Worm (Caenorhabditis elegans): ENCODE results near the gene nhr-269.

Gene nhr-269

DNA sequence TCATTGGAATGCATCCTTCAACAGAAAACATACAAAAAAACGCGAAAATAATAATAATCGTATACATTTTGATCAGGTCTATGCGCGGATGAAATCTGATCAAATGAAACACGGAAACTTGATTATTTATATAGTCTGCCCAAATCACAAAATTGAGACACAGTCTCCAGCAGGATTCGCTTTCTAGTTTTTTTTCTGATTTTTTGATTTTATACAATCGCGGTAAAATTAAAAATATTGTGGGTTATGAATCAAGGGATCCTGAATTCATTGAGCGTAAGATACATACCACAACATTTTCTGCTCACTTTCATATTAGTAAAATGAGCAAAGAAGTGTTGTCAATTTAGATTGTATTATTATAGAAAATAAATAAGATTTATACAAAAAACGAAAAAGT is 20.6 kb downstream of the nhr-269 start, which contains the start of gene clec-230:
Gene clec-230, minus strand, starts transcription at position 101 of the 400 bp plus-strand sequence.
- TF ChIP-seq ceh-43 (GFP tag; optimal IDR thresholded peaks at IDR 0.05) = no peak
- no peak for TF ChIP-seq drap-1 (GFP tag; optimal IDR thresholded peaks at IDR 0.05)
- TF ChIP-seq lsy-2 (tag; optimal IDR thresholded peaks at IDR 0.05) = no peak
- TF ChIP-seq mls-2 (tag; optimal IDR thresholded peaks at IDR 0.05) = no peak
- TF ChIP-seq tbx-8 (GFP tag; optimal IDR thresholded peaks at IDR 0.05) = no peak
- TF ChIP-seq unc-120 (tag; optimal IDR thresholded peaks at IDR 0.05; ENCODE audit: poor library complexity, severe bottlenecking) = no peak
- TF ChIP-seq unc-62 (GFP tag; optimal IDR thresholded peaks at IDR 0.05) = no peak
- TF ChIP-seq mep-1 (tag; optimal IDR thresholded peaks at IDR 0.05) = no peak
- no peak for TF ChIP-seq nhr-76 (tag; optimal IDR thresholded peaks at IDR 0.05)

DNA sequence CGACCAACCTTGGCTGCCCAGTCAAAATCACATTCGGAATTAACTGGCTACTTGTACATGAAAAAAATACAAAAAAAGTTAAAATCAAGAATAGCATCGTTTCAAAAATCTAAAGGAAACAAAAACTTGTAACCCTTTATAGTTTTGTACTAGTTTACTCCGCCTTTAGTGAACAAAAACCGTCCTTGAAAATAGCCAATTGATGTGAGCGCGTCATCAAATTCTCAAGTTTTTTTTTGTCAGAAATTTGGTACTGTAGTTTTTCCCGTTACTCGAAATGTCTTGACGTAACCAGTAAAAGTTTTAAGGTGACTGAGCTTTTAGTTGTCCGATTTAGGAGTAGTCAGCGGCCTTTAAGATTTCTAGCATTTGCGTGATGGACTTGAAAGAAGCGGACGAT is 22.3 kb downstream of the nhr-269 start, which contains the start of gene C29F3.3:
Gene C29F3.3, minus strand, starts transcription at position 101 of the 400 bp plus-strand sequence.
- TF ChIP-seq pha-4 (tag; optimal IDR thresholded peaks at IDR 0.05) = no peak
- no peak for TF ChIP-seq ceh-39 (tag; optimal IDR thresholded peaks at IDR 0.05)
- no peak for TF ChIP-seq tbx-8 (GFP tag; optimal IDR thresholded peaks at IDR 0.05)
- TF ChIP-seq ceh-83 (GFP tag; optimal IDR thresholded peaks at IDR 0.05) = no peak
- TF ChIP-seq ceh-43 (GFP tag; optimal IDR thresholded peaks at IDR 0.05) = no peak
- no peak for TF ChIP-seq ces-1 (GFP tag; optimal IDR thresholded peaks at IDR 0.05)
- TF ChIP-seq elt-3 (tag; optimal IDR thresholded peaks at IDR 0.05) = no peak
- TF ChIP-seq drap-1 (GFP tag; optimal IDR thresholded peaks at IDR 0.05) = no peak
- no peak for TF ChIP-seq lsy-2 (tag; optimal IDR thresholded peaks at IDR 0.05)
- TF ChIP-seq mab-5 (tag; optimal IDR thresholded peaks at IDR 0.05) = no peak

DNA sequence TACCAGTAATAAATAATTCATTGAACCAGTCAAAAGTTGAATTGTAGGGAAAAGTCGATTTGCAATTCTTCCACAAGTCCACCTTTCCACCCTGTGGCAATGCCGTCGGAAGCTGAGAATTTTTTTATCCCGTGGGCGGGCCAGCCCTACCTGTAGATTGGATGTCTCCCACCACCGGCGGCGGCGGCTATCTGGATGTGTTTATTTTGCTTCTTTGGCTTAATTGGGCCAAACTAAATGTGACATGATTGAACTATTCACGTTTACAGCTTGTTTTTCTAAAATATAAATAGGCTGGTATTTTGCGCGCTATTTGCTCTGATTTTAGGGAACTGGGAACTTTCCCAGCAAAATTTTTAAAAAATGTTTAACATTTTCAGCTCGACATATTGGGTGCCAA is 25.1 kb downstream of the nhr-269 start, which contains the start of gene wrt-8:
Gene wrt-8, minus strand, starts transcription at position 101 of the 400 bp plus-strand sequence.
- TF ChIP-seq mab-5 (tag; optimal IDR thresholded peaks at IDR 0.05) (no peak), elt-1 (tag; optimal IDR thresholded peaks at IDR 0.05; ENCODE audit: borderline replicate concordance, insufficient read depth) (no peak), ceh-83 (GFP tag; optimal IDR thresholded peaks at IDR 0.05) (no peak), lsy-2 (tag; optimal IDR thresholded peaks at IDR 0.05) (no peak)

DNA sequence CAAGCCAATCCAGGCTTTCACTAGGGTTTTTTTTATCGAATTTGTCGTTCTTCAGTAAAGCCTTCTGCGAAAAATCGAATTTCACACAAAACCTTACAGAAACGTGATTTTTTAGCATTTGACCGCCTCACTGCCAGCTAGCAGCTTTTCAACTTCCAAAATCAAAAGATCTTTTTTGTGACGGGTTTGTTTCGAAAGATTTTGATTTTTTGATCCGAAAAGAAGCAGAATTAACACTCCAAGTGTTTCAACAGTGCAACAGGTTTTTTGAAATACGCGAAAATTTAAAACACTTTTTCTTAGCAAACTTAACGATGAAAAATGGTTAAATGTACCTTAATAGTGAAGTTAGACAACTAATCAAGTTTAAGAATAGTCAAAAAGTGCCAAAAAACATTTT is 28.2 kb downstream of the nhr-269 start, which contains the start of gene clec-229:
Gene clec-229, minus strand, starts transcription at position 101 of the 400 bp plus-strand sequence.
- TF ChIP-seq pha-4 (tag; optimal IDR thresholded peaks at IDR 0.05) = no peak
- TF ChIP-seq ham-2 (GFP tag; optimal IDR thresholded peaks at IDR 0.05) = no peak
- TF ChIP-seq elt-1 (tag; optimal IDR thresholded peaks at IDR 0.05; ENCODE audit: borderline replicate concordance, insufficient read depth) = no peak
- no peak for TF ChIP-seq nhr-12 (tag; optimal IDR thresholded peaks at IDR 0.05)
- TF ChIP-seq elt-3 (tag; optimal IDR thresholded peaks at IDR 0.05) = no peak
- TF ChIP-seq lin-32 (GFP tag; optimal IDR thresholded peaks at IDR 0.05) = no peak
- TF ChIP-seq drap-1 (GFP tag; optimal IDR thresholded peaks at IDR 0.05) = no peak
- TF ChIP-seq cnd-1 (tag; optimal IDR thresholded peaks at IDR 0.05) = no peak
- TF ChIP-seq lsy-2 (tag; optimal IDR thresholded peaks at IDR 0.05) = no peak
- TF ChIP-seq unc-120 (tag; optimal IDR thresholded peaks at IDR 0.05; ENCODE audit: poor library complexity, severe bottlenecking) = no peak
- TF ChIP-seq nhr-76 (tag; optimal IDR thresholded peaks at IDR 0.05) = no peak
- TF ChIP-seq mls-2 (tag; optimal IDR thresholded peaks at IDR 0.05) = no peak
- no peak for TF ChIP-seq unc-62 (GFP tag; optimal IDR thresholded peaks at IDR 0.05)

ce11 chrV:15339363-15339762 is 30.2 kb downstream of the nhr-269 start, which contains the start of gene clec-228:
TSS of gene clec-228 (minus strand) at chrV:15339463.
- no peak for TF ChIP-seq ham-2 (GFP tag; optimal IDR thresholded peaks at IDR 0.05)
- no peak for TF ChIP-seq nhr-2 (tag; optimal IDR thresholded peaks at IDR 0.05)
- no peak for TF ChIP-seq lin-13 (tag; optimal IDR thresholded peaks at IDR 0.05)
- TF ChIP-seq drap-1 (GFP tag; optimal IDR thresholded peaks at IDR 0.05) = no peak
- no peak for TF ChIP-seq mls-2 (tag; optimal IDR thresholded peaks at IDR 0.05)
- TF ChIP-seq nhr-237 (tag; optimal IDR thresholded peaks at IDR 0.05) = no peak
- TF ChIP-seq blmp-1 (tag; optimal IDR thresholded peaks at IDR 0.05) = no peak
- no peak for TF ChIP-seq sptf-1 (tag; optimal IDR thresholded peaks at IDR 0.05)
- no peak for TF ChIP-seq cnd-1 (tag; optimal IDR thresholded peaks at IDR 0.05)
- TF ChIP-seq bed-3 (GFP tag; optimal IDR thresholded peaks at IDR 0.05) = no peak
- no peak for TF ChIP-seq sem-2 (GFP tag; optimal IDR thresholded peaks at IDR 0.05)
- no peak for TF ChIP-seq ceh-83 (GFP tag; optimal IDR thresholded peaks at IDR 0.05)
- TF ChIP-seq M03D4.4 (tag; optimal IDR thresholded peaks at IDR 0.05) = no peak
- TF ChIP-seq mab-5 (tag; optimal IDR thresholded peaks at IDR 0.05) = no peak

DNA sequence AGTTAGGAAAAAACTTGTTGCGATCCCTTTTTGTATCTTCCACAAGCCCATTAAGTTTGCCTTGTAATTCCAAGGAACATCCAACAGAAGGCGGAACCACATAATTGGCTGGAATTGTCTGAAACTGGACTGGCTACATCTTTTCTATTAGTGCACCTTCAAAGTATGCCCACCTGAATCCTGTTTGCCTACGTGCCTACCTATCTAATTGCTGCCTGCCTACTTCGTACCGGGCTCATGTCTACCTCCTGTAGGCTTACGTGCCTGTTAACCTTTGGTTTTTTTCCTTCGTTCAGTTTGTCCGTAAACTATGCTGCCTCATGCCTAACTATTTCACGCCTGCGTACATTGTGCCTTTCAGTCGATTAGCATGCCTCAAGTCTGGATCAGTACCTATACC is 32.2 kb downstream of the nhr-269 start, which contains the start of gene wrt-7:
Gene wrt-7, minus strand, starts transcription at position 101 of the 400 bp plus-strand sequence.
- TF ChIP-seq tbx-8 (GFP tag; optimal IDR thresholded peaks at IDR 0.05) = no peak
- no peak for TF ChIP-seq ztf-11 (tag; optimal IDR thresholded peaks at IDR 0.05)
- no peak for TF ChIP-seq ham-2 (GFP tag; optimal IDR thresholded peaks at IDR 0.05)
- no peak for TF ChIP-seq ceh-83 (GFP tag; optimal IDR thresholded peaks at IDR 0.05)
- no peak for TF ChIP-seq snpc-4 (tag; optimal IDR thresholded peaks at IDR 0.05)
- no peak for TF ChIP-seq elt-1 (tag; optimal IDR thresholded peaks at IDR 0.05; ENCODE audit: borderline replicate concordance, insufficient read depth)
- TF ChIP-seq zip-8 (tag; optimal IDR thresholded peaks at IDR 0.05) = no peak
- TF ChIP-seq elt-3 (tag; optimal IDR thresholded peaks at IDR 0.05) = no peak
- no peak for TF ChIP-seq pha-4 (tag; optimal IDR thresholded peaks at IDR 0.05)
- TF ChIP-seq unc-39 (tag; optimal IDR thresholded peaks at IDR 0.05) = no peak

Data from whole organism, mixed stage, embryonic.